Fruit fly (Drosophila melanogaster) whole organism, embryonic: Measurements from ENCODE around the gene Lamtor4.

Source experiments
- B-H1 ChIP-seq: fragments of 200-800 bp; sonication (Bioruptor generic); IDR thresholded peaks from 3 replicates; pipeline ENCODE4 v1.3.6; 2022; ENCODE audit warnings: missing biosample characterization, missing genetic modification characterization
- Blimp-1 ChIP-seq: fragments of 200-800 bp; sonication (Bioruptor generic); optimal IDR thresholded peaks from 3 replicates; lab custom pipeline; 2018; ENCODE audit warnings: missing biosample characterization, missing genetic modification characterization, mild to moderate bottlenecking, moderate library complexity, missing genetic modification reagents
- CG1024 ChIP-seq: fragments of 200-800 bp; sonication (Bioruptor generic); IDR thresholded peaks from 2 replicates; pipeline ENCODE4 v1.3.6; 2022; ENCODE audit warnings: missing biosample characterization, missing genetic modification characterization
- CG10565 ChIP-seq: fragments of 200-800 bp; sonication (Bioruptor generic); optimal IDR thresholded peaks from 3 replicates; lab custom pipeline; 2016; ENCODE audit warnings: missing biosample characterization, mild to moderate bottlenecking, missing genetic modification characterization
- CG12104 ChIP-seq: fragments of 200-800 bp; sonication (Bioruptor generic); optimal IDR thresholded peaks from 3 replicates; lab custom pipeline; 2016; ENCODE audit warnings: missing biosample characterization, missing genetic modification characterization
- CG12391 ChIP-seq: fragments of 200-800 bp; sonication (Bioruptor generic); optimal IDR thresholded peaks from 3 replicates; lab custom pipeline; 2018; ENCODE audit warnings: missing biosample characterization, mild to moderate bottlenecking, missing genetic modification characterization, moderate library complexity
- CG13287 ChIP-seq: fragments of 200-800 bp; sonication (Bioruptor generic); IDR thresholded peaks from 2 replicates; pipeline ENCODE4 v1.3.6; 2022; ENCODE audit warnings: missing biosample characterization, missing genetic modification characterization; ENCODE audit not compliant: partially characterized antibody
- CG13775 ChIP-seq: fragments of 200-800 bp; sonication (Bioruptor generic); optimal IDR thresholded peaks from 3 replicates; lab custom pipeline; 2017; ENCODE audit warnings: missing biosample characterization, mild to moderate bottlenecking, missing genetic modification characterization
- CG14014 ChIP-seq: fragments of 200-800 bp; sonication (Bioruptor generic); IDR thresholded peaks from 2 replicates; pipeline ENCODE4 v1.3.6; 2022; ENCODE audit warnings: missing biosample characterization, missing genetic modification characterization
- CG17328 ChIP-seq: fragments of 200-800 bp; sonication (Bioruptor generic); IDR thresholded peaks from 2 replicates; pipeline ENCODE4 v1.3.6; 2022; ENCODE audit warnings: missing biosample characterization, missing genetic modification characterization
- CG18011 ChIP-seq: fragments of 200-800 bp; sonication (Bioruptor generic); optimal IDR thresholded peaks from 2 replicates; lab custom pipeline; 2017; ENCODE audit warnings: missing biosample characterization, missing genetic modification characterization, mild to moderate bottlenecking, moderate library complexity, missing genotype
- CG2116 ChIP-seq: fragments of 200-800 bp; sonication (Bioruptor generic); optimal IDR thresholded peaks from 3 replicates; lab custom pipeline; 2018; ENCODE audit warnings: missing biosample characterization, mild to moderate bottlenecking, missing genetic modification characterization
- CG2129 ChIP-seq: fragments of 200-800 bp; sonication (Bioruptor generic); IDR thresholded peaks from 2 replicates; pipeline ENCODE4 v1.3.6; 2022; ENCODE audit warnings: missing biosample characterization, missing genetic modification characterization; ENCODE audit not compliant: partially characterized antibody
- CG3065 ChIP-seq: fragments of 200-800 bp; sonication (Bioruptor generic); optimal IDR thresholded peaks from 2 replicates; lab custom pipeline; 2016; ENCODE audit warnings: missing biosample characterization, missing genetic modification characterization
- CG31388 ChIP-seq: fragments of 200-800 bp; sonication (Bioruptor generic); optimal IDR thresholded peaks from 2 replicates; lab custom pipeline; 2016; ENCODE audit warnings: missing biosample characterization, missing genetic modification characterization
- CG3281 ChIP-seq: fragments of 200-800 bp; sonication (Bioruptor generic); optimal IDR thresholded peaks from 3 replicates; lab custom pipeline; 2017; ENCODE audit warnings: missing biosample characterization, mild to moderate bottlenecking, missing genetic modification characterization
- CG42726 ChIP-seq: fragments of 200-800 bp; sonication (Bioruptor generic); IDR thresholded peaks from 2 replicates; pipeline ENCODE4 v1.3.6; 2022; ENCODE audit warnings: missing biosample characterization, missing genetic modification characterization; ENCODE audit not compliant: partially characterized antibody
- CG4282 ChIP-seq: fragments of 200-800 bp; sonication (Bioruptor generic); optimal IDR thresholded peaks from 2 replicates; lab custom pipeline; 2016; ENCODE audit warnings: missing biosample characterization, missing genetic modification characterization
- CG4328 ChIP-seq: fragments of 200-800 bp; sonication (Bioruptor generic); optimal IDR thresholded peaks from 3 replicates; lab custom pipeline; 2017; ENCODE audit warnings: missing biosample characterization, missing genetic modification reagents, missing genetic modification characterization
- CG4360 ChIP-seq: fragments of 200-800 bp; sonication (Bioruptor generic); IDR thresholded peaks from 2 replicates; pipeline ENCODE4 v1.3.6; 2022; ENCODE audit warnings: missing biosample characterization, missing genetic modification characterization
- CG4707 ChIP-seq: fragments of 200-800 bp; sonication (Bioruptor generic); optimal IDR thresholded peaks from 2 replicates; lab custom pipeline; 2018; ENCODE audit warnings: missing biosample characterization, mild to moderate bottlenecking, missing genetic modification characterization, moderate library complexity
- CG6813 ChIP-seq: fragments of 200-800 bp; sonication (Bioruptor generic); optimal IDR thresholded peaks from 2 replicates; lab custom pipeline; 2017; ENCODE audit warnings: missing biosample characterization, missing genetic modification characterization, mild to moderate bottlenecking, moderate library complexity, missing genetic modification reagents
- CG7271 ChIP-seq: fragments of 200-800 bp; sonication (Bioruptor generic); optimal IDR thresholded peaks from 2 replicates; lab custom pipeline; 2018; ENCODE audit warnings: missing biosample characterization, mild to moderate bottlenecking, missing genetic modification characterization, moderate library complexity
- CG7987 ChIP-seq: fragments of 200-800 bp; sonication (Bioruptor generic); optimal IDR thresholded peaks from 2 replicates; lab custom pipeline; 2018; ENCODE audit warnings: missing biosample characterization, mild to moderate bottlenecking, missing genetic modification characterization, moderate library complexity
- CG8478 ChIP-seq: fragments of >200 bp; optimal IDR thresholded peaks from 2 replicates; lab custom pipeline; 2018
- CG9437 ChIP-seq: fragments of 200-800 bp; sonication (Bioruptor generic); optimal IDR thresholded peaks from 2 replicates; lab custom pipeline; 2018; ENCODE audit warnings: missing biosample characterization, mild to moderate bottlenecking, missing genetic modification characterization
- Elba2 ChIP-seq: fragments of 200-800 bp; sonication (Bioruptor generic); optimal IDR thresholded peaks from 3 replicates; lab custom pipeline; 2016; ENCODE audit warnings: missing biosample characterization, missing genetic modification characterization
- Hand ChIP-seq: fragments of 200-800 bp; sonication (Bioruptor generic); optimal IDR thresholded peaks from 2 replicates; lab custom pipeline; 2017; ENCODE audit warnings: mild to moderate bottlenecking, missing biosample characterization, missing genetic modification reagents, missing genetic modification characterization
- MESR4 ChIP-seq: fragments of 200-800 bp; sonication (Bioruptor generic); optimal IDR thresholded peaks from 2 replicates; lab custom pipeline; 2018; ENCODE audit warnings: missing biosample characterization, mild to moderate bottlenecking, missing genetic modification characterization, moderate library complexity
- PHDP ChIP-seq: fragments of 200-800 bp; sonication (Bioruptor generic); optimal IDR thresholded peaks from 3 replicates; lab custom pipeline; 2018; ENCODE audit warnings: missing biosample characterization, mild to moderate bottlenecking, missing genetic modification characterization, moderate library complexity
- Sox100B ChIP-seq: fragments of 200-800 bp; sonication (Bioruptor generic); optimal IDR thresholded peaks from 3 replicates; lab custom pipeline; 2018; ENCODE audit warnings: missing biosample characterization, mild to moderate bottlenecking, missing genetic modification characterization
- amos ChIP-seq: fragments of 200-800 bp; sonication (Bioruptor generic); IDR thresholded peaks from 2 replicates; pipeline ENCODE4 v1.3.6; 2022; ENCODE audit warnings: missing biosample characterization, missing genetic modification characterization; ENCODE audit not compliant: partially characterized antibody
- ash1 ChIP-seq: fragments of 200-800 bp; sonication (Bioruptor generic); optimal IDR thresholded peaks from 2 replicates; lab custom pipeline; 2018; ENCODE audit warnings: missing biosample characterization, mild to moderate bottlenecking, missing genetic modification characterization
- bab2 ChIP-seq: fragments of 200-800 bp; sonication (Bioruptor generic); optimal IDR thresholded peaks from 2 replicates; lab custom pipeline; 2016; ENCODE audit warnings: missing biosample characterization, missing genetic modification characterization
- da ChIP-seq: fragments of 200-800 bp; sonication (Bioruptor generic); optimal IDR thresholded peaks from 2 replicates; lab custom pipeline; 2016; ENCODE audit warnings: missing biosample characterization, missing genetic modification characterization
- dmrt11E ChIP-seq: fragments of 200-800 bp; sonication (Bioruptor generic); optimal IDR thresholded peaks from 3 replicates; lab custom pipeline; 2018; ENCODE audit warnings: missing biosample characterization, mild to moderate bottlenecking, missing genetic modification characterization, moderate library complexity
- fru ChIP-seq: fragments of >200 bp; optimal IDR thresholded peaks from 2 replicates; lab custom pipeline; 2017
- her ChIP-seq: fragments of 200-800 bp; sonication (Bioruptor generic); optimal IDR thresholded peaks from 2 replicates; lab custom pipeline; 2016; ENCODE audit warnings: missing biosample characterization, missing genetic modification characterization
- lbe ChIP-seq: fragments of 200-800 bp; sonication (Bioruptor generic); optimal IDR thresholded peaks from 2 replicates; lab custom pipeline; 2016; ENCODE audit warnings: missing biosample characterization, mild to moderate bottlenecking, missing genetic modification characterization
- luna ChIP-seq: fragments of 200-800 bp; sonication (Bioruptor generic); optimal IDR thresholded peaks from 2 replicates; lab custom pipeline; 2016; ENCODE audit warnings: missing biosample characterization, missing genetic modification characterization
- pan ChIP-seq, 4 experiments: fragments of >200 bp in 3 of 4; fragments of 200-800 bp in 1 of 4; sonication (Bioruptor generic) in 1 of 4; optimal IDR thresholded peaks in 3 of 4; IDR thresholded peaks in 1 of 4; 2 replicates each; pipeline versions ENCODE4 v1.3.6 to Lab custom; 2017 to 2022; ENCODE audit warnings: missing biosample characterization in 2 of 4, missing genetic modification characterization in 2 of 4, mixed read lengths in 1 of 4
- peb ChIP-seq: fragments of 200-800 bp; sonication (Bioruptor generic); IDR thresholded peaks from 2 replicates; pipeline ENCODE4 v1.3.6; 2022; ENCODE audit warnings: missing biosample characterization, missing genetic modification characterization
- pho ChIP-seq: fragments of 200-800 bp; sonication (Bioruptor generic); optimal IDR thresholded peaks from 2 replicates; lab custom pipeline; 2016; ENCODE audit warnings: missing biosample characterization, missing genetic modification characterization
- pnt ChIP-seq: fragments of 200-800 bp; sonication (Bioruptor generic); optimal IDR thresholded peaks from 3 replicates; lab custom pipeline; 2016; ENCODE audit warnings: missing biosample characterization, missing genetic modification characterization
- sd ChIP-seq: fragments of 200-800 bp; sonication (Bioruptor generic); optimal IDR thresholded peaks from 3 replicates; lab custom pipeline; 2018; ENCODE audit warnings: missing biosample characterization, mild to moderate bottlenecking, missing genetic modification characterization, moderate library complexity
- sima ChIP-seq: fragments of 200-800 bp; sonication (Bioruptor generic); optimal IDR thresholded peaks from 2 replicates; lab custom pipeline; 2016; ENCODE audit warnings: missing biosample characterization, missing genetic modification characterization
- slou ChIP-seq: fragments of 200-800 bp; sonication (Bioruptor generic); optimal IDR thresholded peaks from 3 replicates; lab custom pipeline; 2016; ENCODE audit warnings: missing biosample characterization, missing genetic modification characterization
- so ChIP-seq: fragments of 200-800 bp; sonication (Bioruptor generic); IDR thresholded peaks from 3 replicates; pipeline ENCODE4 v1.3.6; 2022; ENCODE audit warnings: missing biosample characterization, missing genetic modification characterization
- trh ChIP-seq: fragments of 200-800 bp; sonication (Bioruptor generic); optimal IDR thresholded peaks from 2 replicates; lab custom pipeline; 2016; ENCODE audit warnings: missing biosample characterization, missing genetic modification characterization
- tx ChIP-seq: fragments of 200-800 bp; sonication (Bioruptor generic); optimal IDR thresholded peaks from 2 replicates; lab custom pipeline; 2016; ENCODE audit warnings: missing biosample characterization, missing genetic modification characterization
- zen2 ChIP-seq: fragments of 200-800 bp; sonication (Bioruptor generic); IDR thresholded peaks from 3 replicates; pipeline ENCODE4 v1.3.6; 2022; ENCODE audit warnings: missing biosample characterization, missing genetic modification characterization; ENCODE audit not compliant: partially characterized antibody

Lamtor4 gene

DNA sequence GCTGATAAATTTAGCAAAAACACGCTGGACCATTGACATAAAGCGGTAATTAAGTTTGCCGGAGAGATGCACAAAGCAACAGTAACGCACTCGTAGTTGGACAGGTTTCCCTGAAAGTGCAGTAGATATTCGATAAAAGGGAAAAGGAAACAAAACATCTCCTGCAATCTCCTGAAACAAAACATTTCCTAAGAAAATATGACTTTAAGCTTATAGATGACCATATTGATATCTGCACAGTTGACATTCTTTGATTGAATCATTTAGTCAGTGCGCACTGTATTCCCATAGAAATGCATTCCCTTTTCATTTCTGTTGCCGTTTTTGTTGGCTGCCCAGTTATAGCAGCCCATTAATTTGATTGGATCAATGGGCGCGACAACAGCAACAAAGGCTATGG is 43.9 kb upstream of the Lamtor4 start (continued):
- TF ChIP-seq CG10565 (GFP tag; lab: Kevin White, UChicago) (no peak), PHDP (peak; percentile 37), CG9437 (GFP tag; lab: Kevin White, UChicago) (peak; percentile 2), CG4328 (no peak), CG18011 (GFP tag; lab: Kevin White, UChicago) (no peak), CG13775 (GFP tag; lab: Kevin White, UChicago) (peak; percentile 12), CG4707 (peak; percentile 61), trh (GFP tag; lab: Kevin White, UChicago) (peak; percentile 7), CG6813 (GFP tag; lab: Kevin White, UChicago) (no peak), Elba2 (GFP tag; lab: Kevin White, UChicago) (no peak), sd (no peak), bab2 (GFP tag; lab: Kevin White, UChicago) (no peak), zen2 (no peak), CG14014 (no peak), Sox100B (GFP tag; lab: Kevin White, UChicago) (peak; percentile 21), CG13287 (GFP tag; lab: Robert Waterston, UW) (no peak), luna (GFP tag; lab: Kevin White, UChicago) (no peak), dmrt11E (tag; lab: Kevin White, UChicago) (peak; percentile 69), CG4282 (GFP tag; lab: Kevin White, UChicago) (no peak), pan (optimal IDR thresholded peaks at IDR 0.05; lab: Kevin White, UChicago) (no peak), pan (GFP tag; optimal IDR thresholded peaks at IDR 0.05 in 1 of 2, IDR thresholded peaks at IDR 0.05 in 1 of 2) (peak in 1 of 2 experiments; percentile 64), CG2116 (GFP tag; lab: Kevin White, UChicago) (no peak), sima (GFP tag; lab: Kevin White, UChicago) (no peak), pho (GFP tag; lab: Kevin White, UChicago) (no peak), CG1024 (GFP tag; lab: Robert Waterston, UW) (no peak), lbe (no peak), CG8478 (no peak), CG7271 (no peak), peb (GFP tag; lab: Robert Waterston, UW) (no peak; the same call in 1 of the 2 replicates), CG3065 (GFP tag; lab: Kevin White, UChicago) (no peak), CG3281 (GFP tag; lab: Kevin White, UChicago) (no peak), MESR4 (GFP tag; lab: Kevin White, UChicago) (no peak), amos (no peak), CG31388 (no peak), fru (no peak), so (GFP tag; lab: Robert Waterston, UW) (no peak; the same call in 2 of the 3 replicates), CG2129 (GFP tag; lab: Robert Waterston, UW) (no peak), CG4360 (no peak), Blimp-1 (GFP tag; lab: Kevin White, UChicago) (peak; percentile 56), CG12391 (tag; lab: Kevin White, UChicago) (peak; percentile 62), Hand (no peak), CG17328 (GFP tag; lab: Robert Waterston, UW) (peak; percentile 73), ash1 (GFP tag; lab: Kevin White, UChicago) (no peak), CG42726 (GFP tag; lab: Robert Waterston, UW) (no peak), tx (peak; percentile 39), her (no peak), CG7987 (GFP tag; lab: Kevin White, UChicago) (no peak), slou (GFP tag; lab: Kevin White, UChicago) (no peak), B-H1 (GFP tag; lab: Robert Waterston, UW) (no peak), pnt (peak; percentile 42), CG12104 (GFP tag; lab: Kevin White, UChicago) (no peak), da (GFP tag; lab: Kevin White, UChicago) (no peak)
